Worm (Caenorhabditis elegans): ENCODE data around the gene F39C12.1.

Gene F39C12.1

DNA sequence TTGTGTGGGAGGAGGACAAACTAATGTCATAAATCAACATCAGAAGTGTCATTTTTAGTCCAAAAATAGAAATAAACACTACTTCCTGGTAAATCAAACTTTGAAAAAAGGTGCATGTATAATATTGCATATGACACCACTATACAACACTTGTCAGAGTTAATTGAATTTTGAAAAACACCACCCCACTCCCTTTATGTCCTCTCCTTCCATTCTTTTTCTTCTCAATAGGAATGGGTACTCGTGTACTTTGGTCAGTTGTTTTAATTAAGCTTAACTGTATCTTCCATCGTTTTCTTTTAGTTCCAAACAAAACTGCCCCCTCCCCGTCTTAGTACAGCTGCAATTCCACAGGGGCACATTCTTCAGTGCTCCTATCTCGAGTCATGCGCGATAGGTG lies 65.5 kb downstream of the F39C12.1 start:
- TF ChIP-seq ces-1 (GFP tag; optimal IDR thresholded peaks at IDR 0.05) (peak; percentile 53), flh-1 (GFP tag; optimal IDR thresholded peaks at IDR 0.05) (no peak)
